Worm (Caenorhabditis elegans): ENCODE measurements around the gene snt-1.
A peak's percentile ranks its signal among the peaks of the same experiment; 100 is the strongest.
"Not testable (repeated sequence)": the region's sequence is repeated elsewhere in the genome, so short reads cannot be mapped to it uniquely, and the experiment has no call there.

snt-1 gene

ce11 chrII:6810663-6811062 is at the start of gene snt-1:
TSS of gene snt-1 (plus strand) at chrII:6810963.
- TF ChIP-seq W03F9.2 (tag; optimal IDR thresholded peaks at IDR 0.05) (no peak), him-1 (tag; optimal IDR thresholded peaks at IDR 0.05) (no peak), dao-5 (tag; optimal IDR thresholded peaks at IDR 0.05) (no peak)

- TF ChIP-seq W03F9.2 (tag; optimal IDR thresholded peaks at IDR 0.05) (no peak), him-1 (tag; optimal IDR thresholded peaks at IDR 0.05) (no peak), dao-5 (tag; optimal IDR thresholded peaks at IDR 0.05) (no peak)
These were observed 46.0 kb upstream of the snt-1 start, which contains the start of gene nlp-50 for ce11 chrII:6764734-6765133. TSS of gene nlp-50 (plus strand) at chrII:6765034.

ce11 chrII:6768014-6768413 is 42.7 kb upstream of the snt-1 start, which contains the start of gene F41G3.18:
TSS of gene F41G3.18 (plus strand) at chrII:6768314.
- TF ChIP-seq him-1 (tag; optimal IDR thresholded peaks at IDR 0.05) (no peak), W03F9.2 (tag; optimal IDR thresholded peaks at IDR 0.05) (no peak), dao-5 (tag; optimal IDR thresholded peaks at IDR 0.05) (no peak)

ce11 chrII:6770030-6770429 is 40.7 kb upstream of the snt-1 start:
- TF ChIP-seq dao-5 (tag; optimal IDR thresholded peaks at IDR 0.05) (no peak), W03F9.2 (tag; optimal IDR thresholded peaks at IDR 0.05) (no peak), him-1 (tag; optimal IDR thresholded peaks at IDR 0.05) (no peak)

- TF ChIP-seq dao-5 (tag; optimal IDR thresholded peaks at IDR 0.05): no peak
- TF ChIP-seq him-1 (tag; optimal IDR thresholded peaks at IDR 0.05): no peak
- no peak for TF ChIP-seq W03F9.2 (tag; optimal IDR thresholded peaks at IDR 0.05)
These were observed 38.3 kb upstream of the snt-1 start for ce11 chrII:6772482-6772881.

ce11 chrII:6775076-6775475 is 35.7 kb upstream of the snt-1 start, which contains the start of gene agr-1:
TSS of gene agr-1 (minus strand) at chrII:6775176.
- not testable (repeated sequence) for TF ChIP-seq him-1, dao-5, W03F9.2 (tag; optimal IDR thresholded peaks at IDR 0.05)

- peak; percentile 33 for TF ChIP-seq him-1 (tag; optimal IDR thresholded peaks at IDR 0.05)
- no peak for TF ChIP-seq dao-5 (tag; optimal IDR thresholded peaks at IDR 0.05)
- peak; percentile 75 for TF ChIP-seq W03F9.2 (tag; optimal IDR thresholded peaks at IDR 0.05)
These were observed 34.2 kb upstream of the snt-1 start, which contains the start of gene ssup-72 for ce11 chrII:6776418-6777034. TSS of gene ssup-72 (plus strand) at chrII:6776598.

ce11 chrII:6779104-6779503 is 31.7 kb upstream of the snt-1 start, which contains the start of gene T13C2.7:
TSS of gene T13C2.7 (plus strand) at chrII:6779404.
- TF ChIP-seq dao-5 (tag; optimal IDR thresholded peaks at IDR 0.05): no peak
- no peak for TF ChIP-seq W03F9.2 (tag; optimal IDR thresholded peaks at IDR 0.05)
- no peak for TF ChIP-seq him-1 (tag; optimal IDR thresholded peaks at IDR 0.05)

- TF ChIP-seq him-1 (tag; optimal IDR thresholded peaks at IDR 0.05) (no peak), dao-5 (tag; optimal IDR thresholded peaks at IDR 0.05) (no peak), W03F9.2 (tag; optimal IDR thresholded peaks at IDR 0.05) (no peak)
These were observed 29.5 kb upstream of the snt-1 start for ce11 chrII:6781231-6781630.

ce11 chrII:6781983-6782382 is 28.8 kb upstream of the snt-1 start:
- TF ChIP-seq W03F9.2 (tag; optimal IDR thresholded peaks at IDR 0.05) (no peak), dao-5 (tag; optimal IDR thresholded peaks at IDR 0.05) (no peak), him-1 (tag; optimal IDR thresholded peaks at IDR 0.05) (no peak)

ce11 chrII:6782738-6783163 is 28.0 kb upstream of the snt-1 start:
- TF ChIP-seq W03F9.2 (tag; optimal IDR thresholded peaks at IDR 0.05) (peak; percentile 7), dao-5 (tag; optimal IDR thresholded peaks at IDR 0.05) (peak; percentile 52), him-1 (tag; optimal IDR thresholded peaks at IDR 0.05) (no peak)

- TF ChIP-seq him-1 (tag; optimal IDR thresholded peaks at IDR 0.05): no peak
- TF ChIP-seq W03F9.2 (tag; optimal IDR thresholded peaks at IDR 0.05): no peak
- no peak for TF ChIP-seq dao-5 (tag; optimal IDR thresholded peaks at IDR 0.05)
These were observed 27.4 kb upstream of the snt-1 start, which contains the start of gene gldi-2 for ce11 chrII:6783377-6783829. TSS of gene gldi-2 (plus strand) at chrII:6783427.

ce11 chrII:6788672-6789298 is 22.0 kb upstream of the snt-1 start, which contains the start of gene T13C2.3:
TSS of gene T13C2.3 (plus strand) at chrII:6789248.
- no peak for TF ChIP-seq dao-5 (tag; optimal IDR thresholded peaks at IDR 0.05)
- TF ChIP-seq him-1 (tag; optimal IDR thresholded peaks at IDR 0.05): no peak
- no peak for TF ChIP-seq W03F9.2 (tag; optimal IDR thresholded peaks at IDR 0.05)

ce11 chrII:6791891-6792290 is 18.9 kb upstream of the snt-1 start, which contains the start of gene T13C2.2:
TSS of gene T13C2.2 (plus strand) at chrII:6792191.
- TF ChIP-seq dao-5 (tag; optimal IDR thresholded peaks at IDR 0.05) (no peak), him-1 (tag; optimal IDR thresholded peaks at IDR 0.05) (no peak), W03F9.2 (tag; optimal IDR thresholded peaks at IDR 0.05) (no peak)

Measured in whole organism, L4/young adult.